Fruit fly (Drosophila melanogaster) whole organism, prepupa: ENCODE data around the gene phu.

ENCODE experiments used
- CG16779 ChIP-seq: fragments of 200-800 bp; sonication (Bioruptor generic); optimal IDR thresholded peaks from 3 replicates; lab custom pipeline; 2017; ENCODE audit warnings: missing biosample characterization, mild to moderate bottlenecking, missing genetic modification characterization
- CG6808 ChIP-seq: fragments of 200-800 bp; sonication (Bioruptor generic); optimal IDR thresholded peaks from 3 replicates; lab custom pipeline; 2017; ENCODE audit warnings: missing biosample characterization, missing genetic modification characterization, mild to moderate bottlenecking, moderate library complexity, missing genetic modification reagents
- lz ChIP-seq: fragments of 200-800 bp; sonication (Bioruptor generic); optimal IDR thresholded peaks from 3 replicates; lab custom pipeline; 2016; ENCODE audit warnings: missing biosample characterization, missing genetic modification characterization

DNA sequence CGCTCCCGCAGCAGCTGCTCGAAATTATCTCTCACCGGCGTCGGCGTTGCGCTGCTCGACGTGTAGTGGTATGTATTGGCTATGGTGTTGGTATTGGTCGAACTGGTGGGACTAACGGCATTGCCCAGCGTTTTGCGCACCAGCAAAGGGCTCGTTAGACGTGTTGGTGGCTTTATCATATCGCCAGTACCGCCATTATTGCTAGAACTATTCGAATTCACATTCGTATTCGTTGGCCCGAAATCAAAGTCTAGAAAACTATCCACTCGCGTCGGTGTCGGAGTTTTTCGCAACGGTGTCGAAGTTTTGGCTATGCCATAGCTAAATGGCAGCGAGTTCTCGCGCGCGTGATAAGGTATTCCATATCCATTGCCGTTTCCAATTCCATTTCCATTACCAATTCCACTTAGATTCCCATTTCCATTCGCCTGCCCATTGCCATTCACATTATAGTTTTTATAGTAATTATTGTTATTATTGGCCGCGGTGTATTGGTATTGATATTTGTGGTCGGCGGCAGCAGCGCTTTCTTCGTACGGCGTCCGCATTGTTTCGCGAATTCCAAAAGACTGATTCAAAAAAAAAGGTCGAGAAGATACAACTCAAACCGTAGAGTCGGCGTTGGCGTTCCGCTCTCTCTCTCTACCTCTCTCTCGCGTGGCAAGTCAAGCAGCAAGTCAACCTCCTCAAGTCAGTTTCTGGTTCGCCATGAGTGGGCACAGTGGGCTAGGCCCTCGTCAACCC lies 38.0 kb downstream of the phu start, which contains the start of gene by:
- no peak for TF ChIP-seq CG16779 (tag; lab: Kevin White, UChicago)
- TF ChIP-seq CG6808 (GFP tag; lab: Kevin White, UChicago) = no peak
- TF ChIP-seq lz (GFP tag; lab: Kevin White, UChicago) = no peak
